Worm (Caenorhabditis elegans) whole organism, mixed stage, embryonic: Measurements from ENCODE around the gene F08F3.10.

Experiments
- elt-3 ChIP-seq: fragments of 150-350 bp; optimal IDR thresholded peaks from 2 replicates; lab custom pipeline; 2014; ENCODE audit warnings: missing biosample characterization, missing genetic modification characterization
- hlh-1 ChIP-seq: fragments of 150-350 bp; optimal IDR thresholded peaks from 2 replicates; lab custom pipeline; 2014; ENCODE audit warnings: missing biosample characterization, missing genetic modification reagents, missing genetic modification characterization
- mab-5 ChIP-seq: fragments of 150-350 bp; optimal IDR thresholded peaks from 2 replicates; lab custom pipeline; 2014; ENCODE audit warnings: missing biosample characterization, missing genetic modification characterization
- mls-2 ChIP-seq: sonication (generic microtip); optimal IDR thresholded peaks from 2 replicates; lab custom pipeline; 2016; ENCODE audit warnings: mild to moderate bottlenecking, missing genetic modification characterization, moderate library complexity, missing compliant biosample characterization
- nhr-12 ChIP-seq: fragments of 150-350 bp; optimal IDR thresholded peaks from 2 replicates; lab custom pipeline; 2014; ENCODE audit warnings: missing biosample characterization, missing genetic modification characterization
- nhr-76 ChIP-seq: sonication (generic microtip); optimal IDR thresholded peaks from 2 replicates; lab custom pipeline; 2017; ENCODE audit warnings: missing biosample characterization, missing genetic modification characterization
- pha-4 ChIP-seq: fragments of 150-350 bp; optimal IDR thresholded peaks from 2 replicates; lab custom pipeline; 2018; ENCODE audit warnings: missing biosample characterization, missing genetic modification reagents, missing genetic modification characterization
- sem-2 ChIP-seq: fragments of 200-800 bp; sonication (Bioruptor generic); optimal IDR thresholded peaks from 2 replicates; lab custom pipeline; 2018; ENCODE audit warnings: mild to moderate bottlenecking, missing genetic modification characterization, missing compliant biosample characterization
- unc-62 ChIP-seq: fragments of 150-350 bp; optimal IDR thresholded peaks from 2 replicates; lab custom pipeline; 2014; ENCODE audit warnings: missing biosample characterization, missing genetic modification reagents, missing genetic modification characterization

ce11 chrV:5403938-5404337 is 9.2 kb upstream of the F08F3.10 start:
- no peak for TF ChIP-seq hlh-1 (tag; lab: Kevin White, UChicago)
- no peak for TF ChIP-seq mls-2
- TF ChIP-seq sem-2: no peak
- no peak for TF ChIP-seq unc-62 (GFP tag; lab: Kevin White, UChicago)
- TF ChIP-seq pha-4 (tag; lab: Kevin White, UChicago): no peak
- no peak for TF ChIP-seq elt-3 (tag; lab: Kevin White, UChicago)
- TF ChIP-seq nhr-76 (tag; lab: Kevin White, UChicago): no peak
- no peak for TF ChIP-seq nhr-12 (tag; lab: Kevin White, UChicago)
- no peak for TF ChIP-seq mab-5 (tag; lab: Kevin White, UChicago)
